Worm (Caenorhabditis elegans) whole organism, early embryonic: ENCODE data around the gene ehbp-1.

Experiments
- B0310.2 ChIP-seq: sonication (generic microtip); optimal IDR thresholded peaks from 2 replicates; lab custom pipeline; 2016; ENCODE audit warnings: mild to moderate bottlenecking, missing genetic modification characterization, missing compliant biosample characterization
- F13C5.2 ChIP-seq: sonication (generic microtip); optimal IDR thresholded peaks from 2 replicates; lab custom pipeline; 2017; ENCODE audit warnings: mild to moderate bottlenecking, missing genetic modification characterization, inconsistent platforms, missing compliant biosample characterization
- aly-1 ChIP-seq: sonication (generic microtip); optimal IDR thresholded peaks from 2 replicates; lab custom pipeline; 2016; ENCODE audit warnings: missing genetic modification characterization, missing compliant biosample characterization
- ama-1 ChIP-seq: fragments of 150-350 bp; optimal IDR thresholded peaks from 2 replicates; lab custom pipeline; 2014
- ceh-13 ChIP-seq: fragments of 200-800 bp; sonication (Bioruptor generic); optimal IDR thresholded peaks from 2 replicates; lab custom pipeline; 2018; ENCODE audit warnings: mild to moderate bottlenecking, missing genetic modification characterization, missing compliant biosample characterization
- ceh-36 ChIP-seq: sonication (generic microtip); optimal IDR thresholded peaks from 2 replicates; lab custom pipeline; 2016; ENCODE audit warnings: missing genetic modification characterization, inconsistent platforms, missing compliant biosample characterization
- ets-7 ChIP-seq: sonication (generic microtip); optimal IDR thresholded peaks from 2 replicates; lab custom pipeline; 2016; ENCODE audit warnings: missing genotype, missing genetic modification characterization, missing compliant biosample characterization
- flt-1 ChIP-seq: fragments of 200-800 bp; sonication (Bioruptor generic); IDR thresholded peaks from 2 replicates; pipeline ENCODE4 v1.3.6; 2022; ENCODE audit warnings: missing genetic modification characterization, missing compliant biosample characterization
- hmbx-1 ChIP-seq: sonication (generic microtip); optimal IDR thresholded peaks from 2 replicates; lab custom pipeline; 2016; ENCODE audit warnings: mild to moderate bottlenecking, missing genetic modification characterization, missing compliant biosample characterization
- hmg-4 ChIP-seq: fragments of 200-800 bp; sonication (Bioruptor generic); optimal IDR thresholded peaks from 2 replicates; lab custom pipeline; 2018; ENCODE audit warnings: mild to moderate bottlenecking, missing genetic modification characterization, missing compliant biosample characterization
- hnd-1 ChIP-seq: sonication (generic microtip); optimal IDR thresholded peaks from 2 replicates; lab custom pipeline; 2016; ENCODE audit warnings: missing genetic modification characterization, missing compliant biosample characterization
- pes-1 ChIP-seq: fragments of 200-800 bp; sonication (Bioruptor generic); IDR thresholded peaks from 2 replicates; pipeline ENCODE4 v1.3.6; 2022; ENCODE audit warnings: missing genetic modification reagents, missing genetic modification characterization, missing compliant biosample characterization
- scrt-1 ChIP-seq: fragments of 200-800 bp; sonication (Bioruptor generic); IDR thresholded peaks from 2 replicates; pipeline ENCODE4 v1.3.6; 2022; ENCODE audit warnings: missing genetic modification characterization, missing compliant biosample characterization
- sea-1 ChIP-seq: fragments of 200-800 bp; sonication (Bioruptor generic); conservative IDR thresholded peaks from 2 replicates; pipeline ENCODE4 v1.3.6; 2022; ENCODE audit warnings: missing genetic modification characterization, missing compliant biosample characterization
- tbx-11 ChIP-seq: fragments of 200-800 bp; sonication (Bioruptor generic); IDR thresholded peaks from 2 replicates; pipeline ENCODE4 v1.3.6; 2022; ENCODE audit warnings: missing genetic modification characterization, missing compliant biosample characterization
- tbx-37 ChIP-seq: fragments of 200-800 bp; sonication (Bioruptor generic); conservative IDR thresholded peaks from 2 replicates; pipeline ENCODE4 v1.3.6; 2022; ENCODE audit warnings: missing genetic modification reagents, missing genetic modification characterization, missing compliant biosample characterization
- tra-4 ChIP-seq: sonication (generic microtip); optimal IDR thresholded peaks from 2 replicates; lab custom pipeline; 2017; ENCODE audit warnings: missing genetic modification characterization, missing compliant biosample characterization

The ehbp-1 gene

DNA sequence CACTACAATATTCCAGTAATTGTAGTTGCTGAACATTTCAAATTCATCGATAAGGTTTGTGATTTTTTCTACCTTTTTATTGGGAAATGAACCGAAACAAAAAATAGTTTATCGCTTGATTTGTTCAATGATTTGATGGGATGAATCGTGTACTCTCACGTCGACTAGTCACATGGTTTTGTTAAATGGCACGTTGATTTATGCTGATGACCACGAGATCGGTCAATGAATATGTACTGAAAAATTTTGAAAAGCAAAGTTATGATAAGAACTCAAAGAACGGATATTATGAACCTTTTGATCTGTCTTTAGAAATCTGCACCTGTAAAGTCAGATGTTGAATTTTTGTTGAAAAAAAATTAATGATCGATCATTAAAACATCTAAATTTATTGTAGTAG lies 34.2 kb upstream of the ehbp-1 start:
- TF ChIP-seq aly-1 (tag; lab: Kevin White, UChicago), result no peak
- TF ChIP-seq sea-1, result no peak
- no peak for TF ChIP-seq ets-7 (tag; lab: Kevin White, UChicago)
- TF ChIP-seq ama-1 (lab: Kevin White, UChicago), result no peak

DNA sequence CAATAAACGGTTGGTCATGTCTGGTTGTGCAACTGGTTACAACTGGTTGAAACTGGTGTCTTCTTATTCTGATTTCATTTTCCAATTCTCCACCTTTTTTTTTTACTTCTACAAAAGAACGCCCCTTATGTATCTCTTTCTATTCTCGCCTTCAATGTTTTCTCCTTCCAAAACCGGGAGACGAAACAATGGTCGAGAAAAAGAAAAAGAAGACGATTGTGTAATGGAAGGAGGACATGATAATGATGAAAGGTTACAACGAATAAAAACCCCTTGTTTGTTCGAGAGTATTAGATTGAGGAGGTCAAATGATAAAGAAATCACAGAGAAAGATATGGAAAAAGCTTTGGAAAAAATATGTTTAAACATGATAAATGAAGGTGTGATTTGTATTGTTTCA lies 31.6 kb upstream of the ehbp-1 start, which contains the start of gene C50F4.8:
TSS of gene C50F4.8 (minus strand) at position 28 of the 400 bp plus-strand sequence.
- TF ChIP-seq hmg-4 (GFP tag; lab: Kevin White, UChicago), result no peak
- no peak for TF ChIP-seq hnd-1 (tag; lab: Kevin White, UChicago)
- TF ChIP-seq sea-1, result no peak
- TF ChIP-seq ceh-13 (GFP tag; lab: Kevin White, UChicago), result no peak
- no peak for TF ChIP-seq F13C5.2 (tag; lab: Kevin White, UChicago)
- no peak for TF ChIP-seq tbx-11 (GFP tag; lab: Robert Waterston, UW)
- no peak for TF ChIP-seq flt-1 (GFP tag; lab: Robert Waterston, UW)
- no peak for TF ChIP-seq tbx-37 (GFP tag; lab: Robert Waterston, UW)
- no peak for TF ChIP-seq scrt-1 (GFP tag; lab: Robert Waterston, UW)
- TF ChIP-seq ama-1 (lab: Kevin White, UChicago), result no peak
- no peak for TF ChIP-seq B0310.2 (tag; lab: Kevin White, UChicago)
- TF ChIP-seq pes-1 (GFP tag; lab: Robert Waterston, UW), result no peak
- TF ChIP-seq ets-7 (tag; lab: Kevin White, UChicago), result no peak
- TF ChIP-seq hmbx-1, result no peak
- no peak for TF ChIP-seq tra-4 (tag; lab: Kevin White, UChicago)
- no peak for TF ChIP-seq ceh-36
- TF ChIP-seq aly-1 (tag; lab: Kevin White, UChicago), result no peak

DNA sequence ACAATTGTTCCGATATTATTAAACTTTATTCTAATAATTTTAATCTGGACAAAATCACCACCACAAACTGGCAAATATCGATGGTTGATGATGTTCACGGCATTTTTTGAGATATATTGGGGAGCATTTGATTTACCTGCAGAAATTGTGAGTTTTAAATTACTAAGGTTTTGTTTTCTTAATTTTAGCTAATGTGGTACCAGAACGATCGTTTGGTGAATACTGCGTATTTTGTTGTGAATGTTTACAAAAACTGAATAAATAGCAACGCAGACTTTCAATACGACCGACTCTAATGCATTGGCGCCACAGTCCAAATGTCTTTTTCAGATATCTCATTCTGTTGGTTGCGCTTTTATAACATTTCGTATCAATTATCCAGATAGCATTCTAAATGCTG lies 28.7 kb upstream of the ehbp-1 start:
- TF ChIP-seq hnd-1 (tag; lab: Kevin White, UChicago) (no peak), sea-1 (no peak), tbx-37 (GFP tag; lab: Robert Waterston, UW) (no peak), flt-1 (GFP tag; lab: Robert Waterston, UW) (no peak), F13C5.2 (tag; lab: Kevin White, UChicago) (no peak), hmbx-1 (no peak), tra-4 (tag; lab: Kevin White, UChicago) (no peak), ets-7 (tag; lab: Kevin White, UChicago) (no peak), pes-1 (GFP tag; lab: Robert Waterston, UW) (no peak), B0310.2 (tag; lab: Kevin White, UChicago) (no peak), scrt-1 (GFP tag; lab: Robert Waterston, UW) (no peak), ceh-36 (no peak), ceh-13 (GFP tag; lab: Kevin White, UChicago) (no peak), ama-1 (lab: Kevin White, UChicago) (no peak), hmg-4 (GFP tag; lab: Kevin White, UChicago) (no peak), tbx-11 (GFP tag; lab: Robert Waterston, UW) (no peak), aly-1 (tag; lab: Kevin White, UChicago) (no peak)

DNA sequence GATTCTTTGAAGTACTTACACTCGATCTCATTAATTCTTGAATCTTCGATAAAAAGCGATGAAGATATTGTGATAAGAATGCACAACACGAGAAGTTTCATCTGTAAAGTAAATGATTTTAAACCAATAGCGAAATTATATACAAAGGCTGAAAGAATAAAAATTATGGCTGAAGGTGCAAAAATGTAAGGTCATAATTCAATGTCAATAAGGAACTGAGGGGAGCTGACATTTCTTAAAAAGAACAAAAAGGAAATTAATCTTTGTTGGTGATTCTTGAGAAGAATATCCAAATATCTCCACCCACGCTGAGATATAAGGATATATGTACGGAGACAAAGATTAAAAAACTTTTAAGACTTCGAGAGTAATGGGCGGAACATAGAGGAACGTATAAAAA lies 26.3 kb upstream of the ehbp-1 start, which contains the start of gene C50F4.9:
TSS of gene C50F4.9 (minus strand) at position 101 of the 400 bp plus-strand sequence.
- TF ChIP-seq tra-4 (tag; lab: Kevin White, UChicago) (no peak), tbx-11 (GFP tag; lab: Robert Waterston, UW) (no peak), pes-1 (GFP tag; lab: Robert Waterston, UW) (no peak), hmbx-1 (no peak), tbx-37 (GFP tag; lab: Robert Waterston, UW) (no peak), F13C5.2 (tag; lab: Kevin White, UChicago) (no peak), aly-1 (tag; lab: Kevin White, UChicago) (no peak), B0310.2 (tag; lab: Kevin White, UChicago) (no peak), flt-1 (GFP tag; lab: Robert Waterston, UW) (no peak), hmg-4 (GFP tag; lab: Kevin White, UChicago) (no peak), scrt-1 (GFP tag; lab: Robert Waterston, UW) (no peak), hnd-1 (tag; lab: Kevin White, UChicago) (no peak), ets-7 (tag; lab: Kevin White, UChicago) (no peak), ama-1 (lab: Kevin White, UChicago) (no peak), ceh-36 (no peak), sea-1 (no peak), ceh-13 (GFP tag; lab: Kevin White, UChicago) (no peak)

DNA sequence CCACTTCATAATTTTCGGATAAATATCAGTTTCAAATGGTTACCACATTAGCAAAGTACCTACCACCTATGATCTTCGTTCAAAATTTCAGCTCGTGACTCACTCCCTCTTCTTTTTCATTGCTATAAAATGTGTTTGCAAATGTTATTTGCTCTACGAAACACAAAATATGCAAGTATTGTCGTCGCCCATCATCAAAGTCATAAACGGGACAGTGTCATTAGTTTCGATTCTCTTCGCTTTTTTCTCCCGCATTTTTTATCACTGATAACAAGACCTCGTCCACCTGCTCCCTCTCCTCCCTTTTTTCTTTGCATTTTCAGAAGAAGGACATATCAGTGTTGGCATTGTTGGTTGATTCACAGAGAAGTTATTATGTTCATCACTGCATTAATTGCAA lies 24.0 kb upstream of the ehbp-1 start, which contains the start of gene C50F4.1:
TSS of gene C50F4.1 (plus strand) at position 324 of the 400 bp plus-strand sequence.
- no peak for TF ChIP-seq ets-7 (tag; lab: Kevin White, UChicago)
- no peak for TF ChIP-seq hmg-4 (GFP tag; lab: Kevin White, UChicago)
- no peak for TF ChIP-seq sea-1
- no peak for TF ChIP-seq flt-1 (GFP tag; lab: Robert Waterston, UW)
- no peak for TF ChIP-seq tbx-11 (GFP tag; lab: Robert Waterston, UW)
- no peak for TF ChIP-seq ceh-13 (GFP tag; lab: Kevin White, UChicago)
- TF ChIP-seq ceh-36, result no peak
- no peak for TF ChIP-seq hnd-1 (tag; lab: Kevin White, UChicago)
- TF ChIP-seq B0310.2 (tag; lab: Kevin White, UChicago), result no peak

DNA sequence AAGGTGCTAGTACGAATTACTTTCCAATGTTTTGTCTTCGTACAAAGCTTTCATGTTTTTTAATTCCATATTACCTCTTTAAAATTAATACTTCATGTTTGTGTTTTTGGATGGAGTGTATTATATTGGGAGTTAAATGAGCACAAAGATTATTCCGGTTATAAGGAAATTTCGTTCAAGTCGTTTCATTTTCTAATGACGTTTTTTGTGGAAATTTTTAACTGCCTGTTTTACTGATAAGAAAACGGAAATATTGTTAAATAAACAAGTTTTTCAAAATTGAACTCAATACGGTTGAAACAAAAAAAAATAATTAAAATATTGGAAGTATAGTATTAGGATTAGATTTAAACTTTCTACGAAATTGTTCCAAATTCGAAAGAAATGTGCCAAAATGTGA lies 23.1 kb upstream of the ehbp-1 start:
- TF ChIP-seq hmg-4 (GFP tag; lab: Kevin White, UChicago) (no peak), ama-1 (lab: Kevin White, UChicago) (no peak), sea-1 (no peak), pes-1 (GFP tag; lab: Robert Waterston, UW) (no peak), scrt-1 (GFP tag; lab: Robert Waterston, UW) (no peak), tbx-37 (GFP tag; lab: Robert Waterston, UW) (no peak), ceh-36 (no peak), aly-1 (tag; lab: Kevin White, UChicago) (no peak), F13C5.2 (tag; lab: Kevin White, UChicago) (no peak), hmbx-1 (no peak), ets-7 (tag; lab: Kevin White, UChicago) (no peak), B0310.2 (tag; lab: Kevin White, UChicago) (no peak), flt-1 (GFP tag; lab: Robert Waterston, UW) (no peak), ceh-13 (GFP tag; lab: Kevin White, UChicago) (no peak), hnd-1 (tag; lab: Kevin White, UChicago) (no peak), tbx-11 (GFP tag; lab: Robert Waterston, UW) (no peak), tra-4 (tag; lab: Kevin White, UChicago) (no peak)
